Worm (Caenorhabditis elegans): ENCODE results near the gene T10C6.6.

T10C6.6 gene

DNA sequence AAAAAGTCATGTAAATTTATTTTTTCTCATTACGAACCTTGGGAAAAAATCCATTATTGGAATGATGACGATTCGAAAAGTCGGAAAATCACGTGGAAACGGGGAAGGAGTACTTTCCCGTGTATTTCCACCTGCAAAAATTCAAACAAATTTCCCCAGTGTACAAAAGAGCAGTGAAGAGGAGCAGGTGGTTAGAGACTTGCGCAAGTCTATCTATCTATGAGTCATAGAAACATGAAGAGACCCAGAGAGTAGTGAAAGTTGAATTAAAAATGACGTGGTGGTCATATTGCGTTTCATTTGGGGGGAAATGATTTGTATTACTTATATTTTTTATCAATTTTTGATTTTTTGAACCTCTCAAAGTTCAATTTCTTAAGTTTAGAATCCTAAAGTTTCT lies 23.7 kb upstream of the T10C6.6 start, which contains the start of gene nhr-50 (continued):
- TF ChIP-seq C34F6.9 (tag; optimal IDR thresholded peaks at IDR 0.05), result peak; percentile 45

DNA sequence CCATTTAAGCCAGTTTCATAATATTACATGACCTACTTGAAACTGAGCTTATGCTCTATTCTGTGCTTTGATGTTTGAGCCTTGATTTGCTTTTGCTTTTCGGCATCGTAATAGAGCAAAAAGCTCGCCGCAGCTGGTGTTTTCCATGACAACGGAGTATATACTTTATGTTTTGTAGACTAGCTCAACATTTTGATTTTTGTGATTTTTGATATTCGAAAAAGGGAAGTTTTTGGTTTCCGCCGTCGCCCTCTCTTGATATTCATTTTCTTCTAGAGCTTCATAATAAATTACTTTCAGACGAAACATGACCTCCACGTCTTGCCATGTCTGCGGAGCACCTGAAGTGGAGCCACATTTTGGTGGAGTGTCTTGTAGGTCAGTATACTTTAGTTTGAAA lies 21.8 kb upstream of the T10C6.6 start, which contains the start of gene nhr-63:
nhr-63 (plus strand) TSS at position 301 of the 400 bp plus-strand sequence.
- TF ChIP-seq crh-2 (tag; optimal IDR thresholded peaks at IDR 0.05) (no peak), F13H6.1 (tag; optimal IDR thresholded peaks at IDR 0.05) (no peak), ceh-82 (tag; optimal IDR thresholded peaks at IDR 0.05) (no peak), skn-1 (tag; optimal IDR thresholded peaks at IDR 0.05) (no peak), elt-3 (tag; optimal IDR thresholded peaks at IDR 0.05) (no peak)

DNA sequence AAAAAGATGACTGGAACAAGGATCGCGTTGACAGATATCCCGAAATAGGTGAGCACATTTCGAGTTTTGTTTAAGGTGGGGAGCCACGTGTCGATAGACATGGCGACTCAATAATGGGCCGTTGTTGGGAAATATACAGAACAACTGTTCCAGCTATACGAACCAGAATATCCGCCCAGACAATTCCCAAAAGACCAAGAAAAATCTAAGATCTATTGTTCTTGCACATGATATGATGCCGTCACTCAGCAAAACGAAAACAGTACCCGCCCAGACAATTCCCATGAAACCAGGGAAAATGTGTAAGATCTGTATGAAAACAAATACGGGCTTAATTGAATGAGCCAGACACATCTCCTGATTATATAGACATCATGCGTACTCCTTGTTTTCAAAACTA lies 16.6 kb upstream of the T10C6.6 start, which contains the start of gene str-231:
str-231 (minus strand) TSS at position 101 of the 400 bp plus-strand sequence.
- no peak for TF ChIP-seq C34F6.9 (tag; optimal IDR thresholded peaks at IDR 0.05)
- no peak for TF ChIP-seq ztf-11 (tag; optimal IDR thresholded peaks at IDR 0.05)
- TF ChIP-seq elt-1 (tag; optimal IDR thresholded peaks at IDR 0.05), result no peak
- no peak for TF ChIP-seq nhr-25 (tag; optimal IDR thresholded peaks at IDR 0.05)
- TF ChIP-seq lin-13 (GFP tag; optimal IDR thresholded peaks at IDR 0.05), result no peak
- no peak for TF ChIP-seq ztf-1 (GFP tag; conservative IDR thresholded peaks at IDR 0.05)
- no peak for TF ChIP-seq mbf-1 (tag; optimal IDR thresholded peaks at IDR 0.05)
- TF ChIP-seq nhr-6 (tag; optimal IDR thresholded peaks at IDR 0.05), result no peak
- TF ChIP-seq dmd-4 (tag; optimal IDR thresholded peaks at IDR 0.05), result no peak
- TF ChIP-seq zag-1 (tag; optimal IDR thresholded peaks at IDR 0.05), result no peak
- TF ChIP-seq nhr-237 (tag; optimal IDR thresholded peaks at IDR 0.05), result no peak
- no peak for TF ChIP-seq egl-27 (tag; optimal IDR thresholded peaks at IDR 0.05)
- no peak for TF ChIP-seq snpc-4 (tag; optimal IDR thresholded peaks at IDR 0.05)
- TF ChIP-seq fos-1 (tag; optimal IDR thresholded peaks at IDR 0.05), result no peak
- no peak for TF ChIP-seq aly-2 (tag; optimal IDR thresholded peaks at IDR 0.05)

DNA sequence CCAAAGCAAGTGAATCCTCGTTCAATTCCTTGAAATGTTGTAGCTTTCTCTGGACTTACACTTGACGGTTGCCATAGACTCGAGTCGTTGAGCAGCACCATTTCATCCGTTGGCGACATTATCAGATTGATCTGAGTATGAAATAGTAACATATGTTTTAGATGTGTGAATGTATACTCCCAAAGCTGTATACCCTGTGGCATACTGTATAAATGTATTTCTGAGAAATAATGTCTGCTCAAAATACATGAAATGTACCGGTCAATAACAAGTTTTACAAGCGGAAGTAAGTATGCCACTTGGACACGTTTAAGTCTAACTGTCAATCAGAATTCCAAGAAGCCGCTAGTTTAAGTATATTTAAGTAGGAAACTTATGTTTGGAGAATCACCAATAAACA lies 14.6 kb upstream of the T10C6.6 start, which contains the start of gene str-233:
str-233 (minus strand) TSS at position 101 of the 400 bp plus-strand sequence.
- TF ChIP-seq peb-1 (tag; optimal IDR thresholded peaks at IDR 0.05) (no peak), egl-27 (tag; optimal IDR thresholded peaks at IDR 0.05) (no peak), nhr-21 (tag; optimal IDR thresholded peaks at IDR 0.05) (no peak), nhr-25 (tag; optimal IDR thresholded peaks at IDR 0.05) (no peak), gmeb-1 (tag; optimal IDR thresholded peaks at IDR 0.05) (no peak), lin-11 (tag; optimal IDR thresholded peaks at IDR 0.05) (no peak), R02D3.7 (tag; optimal IDR thresholded peaks at IDR 0.05) (no peak), lsy-2 (tag; optimal IDR thresholded peaks at IDR 0.05) (no peak), alr-1 (tag; optimal IDR thresholded peaks at IDR 0.05) (no peak), nhr-129 (tag; optimal IDR thresholded peaks at IDR 0.05) (no peak), ceh-82 (tag; optimal IDR thresholded peaks at IDR 0.05) (no peak), Y55F3AM.14 (GFP tag; optimal IDR thresholded peaks at IDR 0.05) (no peak), unc-62 (GFP tag; optimal IDR thresholded peaks at IDR 0.05) (no peak), nhr-10 (tag; optimal IDR thresholded peaks at IDR 0.05) (no peak), F13H6.1 (tag; optimal IDR thresholded peaks at IDR 0.05) (no peak), unc-39 (tag; optimal IDR thresholded peaks at IDR 0.05) (no peak)

DNA sequence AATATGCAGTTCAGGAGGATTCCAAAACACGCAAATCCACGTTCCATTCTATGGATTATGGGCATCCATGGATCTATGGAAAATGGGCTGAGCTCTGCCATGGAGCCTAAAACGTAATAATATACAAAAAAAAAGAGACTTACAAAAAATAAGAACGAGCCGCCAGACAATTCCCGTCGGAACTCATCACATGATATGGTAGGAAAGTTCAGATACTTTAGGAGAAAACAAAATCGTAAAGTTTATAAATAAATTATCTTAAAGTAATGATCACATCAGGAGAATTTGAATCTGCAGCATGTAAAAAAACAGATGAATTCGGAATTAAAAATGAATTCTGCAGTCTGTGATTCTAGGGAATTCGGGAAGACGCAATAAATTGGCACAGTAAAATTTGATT lies 8.5 kb upstream of the T10C6.6 start, which contains the start of gene str-232:
str-232 (minus strand) TSS at position 101 of the 400 bp plus-strand sequence.
- TF ChIP-seq sem-4 (tag; optimal IDR thresholded peaks at IDR 0.05) (no peak), fos-1 (tag; optimal IDR thresholded peaks at IDR 0.05) (no peak), ama-1 (optimal IDR thresholded peaks at IDR 0.05) (no peak), nhr-10 (tag; optimal IDR thresholded peaks at IDR 0.05) (no peak), crh-2 (tag; optimal IDR thresholded peaks at IDR 0.05) (no peak), dmd-4 (tag; optimal IDR thresholded peaks at IDR 0.05) (no peak), ztf-4 (tag; optimal IDR thresholded peaks at IDR 0.05) (no peak), nhr-11 (tag; optimal IDR thresholded peaks at IDR 0.05) (no peak), zag-1 (tag; optimal IDR thresholded peaks at IDR 0.05) (no peak), nhr-77 (tag; optimal IDR thresholded peaks at IDR 0.05) (no peak), C34F6.9 (tag; optimal IDR thresholded peaks at IDR 0.05) (no peak), ztf-11 (tag; optimal IDR thresholded peaks at IDR 0.05) (no peak), gmeb-1 (tag; optimal IDR thresholded peaks at IDR 0.05) (no peak), nhr-23 (tag; optimal IDR thresholded peaks at IDR 0.05) (no peak), blmp-1 (tag; optimal IDR thresholded peaks at IDR 0.05; ENCODE audit: insufficient read depth) (no peak), Y55F3AM.14 (GFP tag; optimal IDR thresholded peaks at IDR 0.05) (no peak), elt-1 (tag; optimal IDR thresholded peaks at IDR 0.05) (no peak), sma-9 (GFP tag; optimal IDR thresholded peaks at IDR 0.05) (no peak), sma-9 (tag; optimal IDR thresholded peaks at IDR 0.05) (no peak)
